Worm (Caenorhabditis elegans) whole organism, L1 larva: ENCODE data around the gene ttll-4.

Experiments used
- C16A3.4 ChIP-seq: fragments of 150-350 bp; optimal IDR thresholded peaks from 2 replicates; lab custom pipeline; 2014; ENCODE audit warnings: missing biosample characterization, missing genetic modification characterization
- F16B12.6 ChIP-seq: fragments of 150-350 bp; optimal IDR thresholded peaks from 2 replicates; lab custom pipeline; 2014; ENCODE audit warnings: missing biosample characterization, missing genetic modification characterization
- Y116A8C.19 ChIP-seq: sonication (generic microtip); optimal IDR thresholded peaks from 2 replicates; lab custom pipeline; 2016; ENCODE audit warnings: missing compliant biosample characterization, missing genetic modification characterization, borderline replicate concordance
- alr-1 ChIP-seq: fragments of 200-800 bp; sonication (Bioruptor generic); optimal IDR thresholded peaks from 2 replicates; lab custom pipeline; 2018; ENCODE audit warnings: borderline replicate concordance, mild to moderate bottlenecking, missing genetic modification characterization, missing compliant biosample characterization
- aly-2 ChIP-seq: fragments of 150-350 bp; optimal IDR thresholded peaks from 2 replicates; lab custom pipeline; 2014; ENCODE audit warnings: missing biosample characterization, missing genetic modification characterization
- ceh-8 ChIP-seq: fragments of 200-800 bp; sonication (Bioruptor generic); optimal IDR thresholded peaks from 2 replicates; lab custom pipeline; 2018; ENCODE audit warnings: mild to moderate bottlenecking, missing genetic modification characterization, moderate library complexity, missing compliant biosample characterization
- ceh-88 ChIP-seq: fragments of 200-800 bp; sonication (Bioruptor generic); IDR thresholded peaks from 2 replicates; pipeline ENCODE4 v1.3.6; 2022; ENCODE audit warnings: missing genetic modification characterization, missing compliant biosample characterization
- ceh-90 ChIP-seq: sonication (generic microtip); optimal IDR thresholded peaks from 2 replicates; lab custom pipeline; 2016; ENCODE audit warnings: missing genetic modification characterization, missing compliant biosample characterization
- dpl-1 ChIP-seq, 3 experiments: fragments of 150-350 bp in 2 of 3; sonication (generic microtip) in 1 of 3; optimal IDR thresholded peaks; 2 replicates each; lab custom pipeline; 2014 to 2017; ENCODE audit warnings: missing biosample characterization in 3 of 3, missing genetic modification characterization in 3 of 3, missing genetic modification reagents in 3 of 3
- dsc-1 ChIP-seq: sonication (generic microtip); optimal IDR thresholded peaks from 2 replicates; lab custom pipeline; 2016; ENCODE audit warnings: mild to moderate bottlenecking, missing genetic modification characterization, missing compliant biosample characterization
- egl-13 ChIP-seq: sonication (generic microtip); optimal IDR thresholded peaks from 2 replicates; lab custom pipeline; 2016; ENCODE audit warnings: missing genotype, missing genetic modification reagents, missing genetic modification characterization, missing compliant biosample characterization
- egl-27 ChIP-seq, 2 experiments: fragments of 150-350 bp in 1 of 2; sonication (generic microtip); optimal IDR thresholded peaks; 3 replicates each; lab custom pipeline; 2017 to 2018; ENCODE audit warnings: missing biosample characterization in 2 of 2, missing genetic modification characterization in 2 of 2, missing genetic modification reagents in 2 of 2
- elt-3 ChIP-seq, 6 experiments: fragments of 150-350 bp in 1 of 6; sonication (generic microtip); optimal IDR thresholded peaks; 2 replicates each; lab custom pipeline; 2017 to 2018; ENCODE audit warnings: missing biosample characterization in 6 of 6, missing genetic modification characterization in 6 of 6, inconsistent platforms in 1 of 6
- fkh-10 ChIP-seq: sonication (generic microtip); optimal IDR thresholded peaks from 2 replicates; lab custom pipeline; 2017; ENCODE audit warnings: missing biosample characterization, missing genetic modification reagents, missing genetic modification characterization
- fkh-8 ChIP-seq: sonication (generic microtip); optimal IDR thresholded peaks from 2 replicates; lab custom pipeline; 2016; ENCODE audit warnings: mild to moderate bottlenecking, missing genetic modification characterization, missing compliant biosample characterization
- hlh-17 ChIP-seq: fragments of 200-800 bp; sonication (Bioruptor generic); optimal IDR thresholded peaks from 2 replicates; lab custom pipeline; 2018; ENCODE audit warnings: missing genetic modification characterization, mild to moderate bottlenecking, missing compliant biosample characterization, moderate library complexity, borderline replicate concordance
- hpl-2 ChIP-seq: fragments of 150-350 bp; optimal IDR thresholded peaks from 2 replicates; lab custom pipeline; 2014; ENCODE audit warnings: missing biosample characterization, missing genetic modification reagents, missing genetic modification characterization
- isw-1 ChIP-seq: fragments of 200-800 bp; sonication (Bioruptor generic); IDR thresholded peaks from 2 replicates; pipeline ENCODE4 v1.3.6; 2022; ENCODE audit warnings: missing genetic modification characterization, missing compliant biosample characterization
- jun-1 ChIP-seq: fragments of 150-350 bp; optimal IDR thresholded peaks from 2 replicates; lab custom pipeline; 2014; ENCODE audit warnings: missing biosample characterization, missing genetic modification reagents, missing genetic modification characterization
- lin-13 ChIP-seq: fragments of 150-350 bp; optimal IDR thresholded peaks from 2 replicates; lab custom pipeline; 2014; ENCODE audit warnings: missing biosample characterization, missing genetic modification reagents, missing genetic modification characterization
- lin-14 ChIP-seq: fragments of 200-800 bp; sonication (Bioruptor generic); optimal IDR thresholded peaks from 2 replicates; lab custom pipeline; 2018; ENCODE audit warnings: mild to moderate bottlenecking, missing genetic modification characterization, moderate library complexity, missing compliant biosample characterization
- lin-35 ChIP-seq, 2 experiments: fragments of 150-350 bp; optimal IDR thresholded peaks; 2 replicates each; lab custom pipeline; 2014; ENCODE audit warnings: missing biosample characterization in 2 of 2, missing genetic modification characterization in 2 of 2, missing genetic modification reagents in 2 of 2
- lir-3 ChIP-seq: sonication (generic microtip); optimal IDR thresholded peaks from 2 replicates; lab custom pipeline; 2016; ENCODE audit warnings: mild to moderate bottlenecking, missing genetic modification characterization, moderate library complexity, missing compliant biosample characterization; ENCODE audit not compliant: poor library complexity
- mab-9 ChIP-seq: fragments of 200-800 bp; sonication (Bioruptor generic); IDR thresholded peaks from 2 replicates; pipeline ENCODE4 v1.3.6; 2022; ENCODE audit warnings: missing genetic modification reagents, missing genetic modification characterization, missing compliant biosample characterization
- mdl-1 ChIP-seq, 2 experiments: fragments of 150-350 bp; optimal IDR thresholded peaks; 2 replicates each; lab custom pipeline; 2014 to 2017; ENCODE audit warnings: missing biosample characterization in 2 of 2, missing genetic modification characterization in 2 of 2, inconsistent platforms in 1 of 2
- mef-2 ChIP-seq: fragments of 150-350 bp; optimal IDR thresholded peaks from 2 replicates; lab custom pipeline; 2014; ENCODE audit warnings: missing biosample characterization, missing genetic modification characterization
- mep-1 ChIP-seq: fragments of 150-350 bp; optimal IDR thresholded peaks from 2 replicates; lab custom pipeline; 2014; ENCODE audit warnings: missing biosample characterization, missing genetic modification characterization
- nhr-12 ChIP-seq: sonication (generic microtip); optimal IDR thresholded peaks from 2 replicates; lab custom pipeline; 2017; ENCODE audit warnings: missing biosample characterization, missing genetic modification characterization
- nhr-19 ChIP-seq: fragments of 200-800 bp; sonication (Bioruptor generic); conservative IDR thresholded peaks from 2 replicates; pipeline ENCODE4 v1.3.6; 2022; ENCODE audit warnings: missing genetic modification characterization, missing compliant biosample characterization
- nhr-20 ChIP-seq: sonication (generic microtip); optimal IDR thresholded peaks from 2 replicates; lab custom pipeline; 2016; ENCODE audit warnings: mild to moderate bottlenecking, missing genetic modification characterization, missing compliant biosample characterization
- nhr-237 ChIP-seq: fragments of 150-350 bp; optimal IDR thresholded peaks from 2 replicates; lab custom pipeline; 2014; ENCODE audit warnings: missing biosample characterization, missing genetic modification characterization
- nhr-28 ChIP-seq: fragments of 150-350 bp; optimal IDR thresholded peaks from 2 replicates; lab custom pipeline; 2014; ENCODE audit warnings: missing biosample characterization, missing genetic modification characterization
- nhr-47 ChIP-seq: sonication (generic microtip); optimal IDR thresholded peaks from 2 replicates; lab custom pipeline; 2016; ENCODE audit warnings: mild to moderate bottlenecking, missing genetic modification characterization, moderate library complexity, missing compliant biosample characterization
- nhr-71 ChIP-seq: sonication (generic microtip); optimal IDR thresholded peaks from 2 replicates; lab custom pipeline; 2016; ENCODE audit warnings: mild to moderate bottlenecking, missing genetic modification characterization, moderate library complexity, missing compliant biosample characterization
- nhr-76 ChIP-seq: sonication (generic microtip); optimal IDR thresholded peaks from 2 replicates; lab custom pipeline; 2017; ENCODE audit warnings: missing biosample characterization, missing genetic modification characterization
- nhr-84 ChIP-seq: sonication (generic microtip); optimal IDR thresholded peaks from 2 replicates; lab custom pipeline; 2017; ENCODE audit warnings: missing biosample characterization, missing genetic modification characterization
- pqm-1 ChIP-seq: sonication (generic microtip); optimal IDR thresholded peaks from 3 replicates; lab custom pipeline; 2017; ENCODE audit warnings: missing biosample characterization, missing genetic modification characterization
- snpc-4 ChIP-seq: fragments of 150-350 bp; optimal IDR thresholded peaks from 2 replicates; lab custom pipeline; 2014; ENCODE audit warnings: missing biosample characterization, missing genetic modification characterization
- snu-23 ChIP-seq: sonication (generic microtip); optimal IDR thresholded peaks from 2 replicates; lab custom pipeline; 2016; ENCODE audit warnings: missing genetic modification characterization, missing compliant biosample characterization
- sup-37 ChIP-seq: fragments of 200-800 bp; sonication (Bioruptor generic); optimal IDR thresholded peaks from 2 replicates; lab custom pipeline; 2018; ENCODE audit warnings: mild to moderate bottlenecking, missing genetic modification characterization, missing compliant biosample characterization
- swsn-7 ChIP-seq: sonication (generic microtip); optimal IDR thresholded peaks from 2 replicates; lab custom pipeline; 2016; ENCODE audit warnings: missing genetic modification characterization, missing compliant biosample characterization
- unc-62 ChIP-seq: fragments of 150-350 bp; optimal IDR thresholded peaks from 2 replicates; lab custom pipeline; 2014; ENCODE audit warnings: missing biosample characterization, missing genetic modification reagents, missing genetic modification characterization
- unc-86 ChIP-seq: sonication (generic microtip); optimal IDR thresholded peaks from 2 replicates; lab custom pipeline; 2016; ENCODE audit warnings: missing genetic modification characterization, missing compliant biosample characterization
- vab-15 ChIP-seq: sonication (generic microtip); optimal IDR thresholded peaks from 2 replicates; lab custom pipeline; 2017; ENCODE audit warnings: missing genotype, mild to moderate bottlenecking, missing genetic modification characterization, missing compliant biosample characterization
- zag-1 ChIP-seq: fragments of 150-350 bp; optimal IDR thresholded peaks from 2 replicates; lab custom pipeline; 2014; ENCODE audit warnings: missing biosample characterization, missing genetic modification characterization
- zip-4 ChIP-seq: fragments of 200-800 bp; sonication (Bioruptor generic); optimal IDR thresholded peaks from 2 replicates; lab custom pipeline; 2018; ENCODE audit warnings: mild to moderate bottlenecking, missing genetic modification characterization, moderate library complexity, missing compliant biosample characterization
- ztf-4 ChIP-seq: fragments of 150-350 bp; optimal IDR thresholded peaks from 2 replicates; lab custom pipeline; 2014; ENCODE audit warnings: missing biosample characterization, missing genetic modification characterization

Gene ttll-4

DNA sequence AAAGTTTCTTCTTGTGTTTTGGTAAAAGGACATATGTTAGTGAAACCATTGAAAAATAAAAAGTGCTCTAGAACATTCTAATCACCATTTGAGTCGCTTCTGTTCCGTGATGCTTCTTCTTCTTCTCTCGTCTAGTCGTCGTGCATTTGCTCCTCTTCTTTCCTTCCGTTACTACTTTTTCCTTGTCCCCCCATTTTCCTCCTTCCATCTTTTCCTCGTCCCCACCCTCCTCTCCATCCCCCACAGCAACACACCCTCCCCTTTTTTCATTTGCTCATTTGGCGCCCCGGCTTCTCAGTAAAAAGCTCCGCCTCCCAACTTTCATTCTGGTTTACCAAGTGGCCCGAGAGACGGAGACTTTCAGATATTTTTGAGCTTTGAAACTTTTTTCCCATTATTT is 27.7 kb downstream of the ttll-4 start (continued):
- TF ChIP-seq zag-1 (tag; lab: Kevin White, UChicago), result no peak
- TF ChIP-seq aly-2 (tag; lab: Kevin White, UChicago), result no peak
- no peak for TF ChIP-seq egl-27 (tag; optimal IDR thresholded peaks at IDR 0.05; lab: Kevin White, UChicago)
- no peak for TF ChIP-seq nhr-76 (tag; lab: Kevin White, UChicago)
- TF ChIP-seq nhr-28 (tag; lab: Kevin White, UChicago), result no peak
- TF ChIP-seq lin-13 (GFP tag; lab: Kevin White, UChicago), result no peak
- TF ChIP-seq ceh-88 (GFP tag; lab: Robert Waterston, UW), result no peak
- no peak for TF ChIP-seq nhr-20 (tag; lab: Kevin White, UChicago)
- no peak for TF ChIP-seq isw-1 (GFP tag; lab: Robert Waterston, UW)
- no peak for TF ChIP-seq jun-1 (tag; lab: Kevin White, UChicago)
- TF ChIP-seq fkh-8, result peak; percentile 73
- TF ChIP-seq hpl-2 (GFP tag; lab: Kevin White, UChicago), result no peak
- TF ChIP-seq elt-3 (tag; optimal IDR thresholded peaks at IDR 0.05; lab: Kevin White, UChicago), result no peak

DNA sequence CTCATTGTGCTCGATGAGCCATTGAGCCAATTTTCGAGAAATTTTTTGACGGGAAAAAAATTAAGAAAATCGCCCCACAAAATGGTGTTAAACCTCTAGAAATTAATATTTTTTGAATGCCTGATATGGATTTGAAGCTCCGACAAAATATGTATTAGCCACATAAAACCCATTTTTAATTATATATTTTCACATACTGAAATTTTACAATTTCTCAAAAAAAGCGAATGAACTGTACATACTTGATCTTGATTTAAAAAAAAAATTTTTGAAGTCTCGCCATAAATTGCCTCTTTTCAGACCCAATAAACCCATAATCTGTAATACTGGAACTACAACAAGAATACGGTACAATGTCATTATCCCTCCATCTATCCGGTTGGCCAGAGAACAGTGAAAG is 28.5 kb downstream of the ttll-4 start, which contains the start of gene nac-3:
TSS of gene nac-3 (plus strand) at position 301 of the 400 bp plus-strand sequence.
- TF ChIP-seq egl-27 (tag; optimal IDR thresholded peaks at IDR 0.05; lab: Kevin White, UChicago) (no peak), nhr-71 (tag; lab: Kevin White, UChicago) (no peak), unc-62 (GFP tag; lab: Kevin White, UChicago) (no peak), nhr-12 (tag; lab: Kevin White, UChicago) (no peak), mep-1 (tag; lab: Kevin White, UChicago) (no peak), snu-23 (GFP tag; lab: Kevin White, UChicago) (no peak), lin-14 (GFP tag; lab: Kevin White, UChicago) (no peak), nhr-84 (tag; lab: Kevin White, UChicago) (no peak), dsc-1 (tag; lab: Kevin White, UChicago) (no peak), nhr-19 (GFP tag; lab: Robert Waterston, UW) (no peak), vab-15 (no peak)
- TF ChIP-seq, all 84 proteins: peak for 0

DNA sequence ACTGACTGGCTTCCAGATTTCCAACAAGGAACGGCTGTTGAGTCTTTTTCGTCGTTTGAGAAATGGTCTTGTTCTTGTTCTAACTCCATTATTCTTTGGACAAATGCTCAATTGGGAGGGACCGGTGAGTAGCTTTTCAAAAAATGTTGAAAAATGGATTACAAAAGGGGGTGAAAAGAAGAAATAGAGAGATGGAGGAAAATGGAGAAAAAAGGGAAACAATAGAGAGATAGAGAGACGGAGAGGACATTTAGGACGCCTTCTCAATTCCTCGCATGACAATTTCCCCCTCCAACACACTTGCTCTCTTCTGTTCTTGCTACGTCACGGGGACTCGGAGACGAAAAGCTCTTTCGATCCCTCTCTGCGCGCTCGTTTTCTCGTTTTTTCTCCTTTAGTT is 29.0 kb downstream of the ttll-4 start:
- TF ChIP-seq ceh-90 (no peak), zip-4 (no peak), jun-1 (tag; lab: Kevin White, UChicago) (no peak), hpl-2 (GFP tag; lab: Kevin White, UChicago) (no peak), lin-35 (GFP tag; optimal IDR thresholded peaks at IDR 0.05; lab: Kevin White, UChicago) (peak in 1 of 2 experiments; percentile 24), egl-27 (tag; optimal IDR thresholded peaks at IDR 0.05; lab: Kevin White, UChicago) (no peak), ceh-8 (peak; percentile 49), hlh-17 (GFP tag; lab: Kevin White, UChicago) (no peak), mdl-1 (tag; optimal IDR thresholded peaks at IDR 0.05; lab: Kevin White, UChicago) (peak in 1 of 2 experiments; percentile 35), pqm-1 (tag; lab: Kevin White, UChicago) (no peak), snpc-4 (tag; lab: Kevin White, UChicago) (peak; percentile 7), nhr-237 (no peak), mef-2 (tag; lab: Kevin White, UChicago) (no peak), alr-1 (tag; lab: Kevin White, UChicago) (no peak), dpl-1 (GFP tag; optimal IDR thresholded peaks at IDR 0.05; lab: Kevin White, UChicago) (peak in 1 of 3 experiments; percentile 5), swsn-7 (tag; lab: Kevin White, UChicago) (peak; percentile 35), fkh-10 (GFP tag; lab: Kevin White, UChicago) (peak; percentile 79), vab-15 (no peak), C16A3.4 (tag; lab: Kevin White, UChicago) (peak; percentile 14), isw-1 (GFP tag; lab: Robert Waterston, UW) (peak; percentile 57), mab-9 (no peak), nhr-12 (tag; lab: Kevin White, UChicago) (no peak), Y116A8C.19 (tag; lab: Kevin White, UChicago) (no peak), egl-13 (tag; lab: Kevin White, UChicago) (peak; percentile 7), lir-3 (tag; lab: Kevin White, UChicago) (peak; percentile 23), unc-86 (tag; lab: Kevin White, UChicago) (peak; percentile 50), nhr-47 (peak; percentile 19), nhr-28 (tag; lab: Kevin White, UChicago) (no peak), lin-13 (GFP tag; lab: Kevin White, UChicago) (no peak), sup-37 (GFP tag; lab: Kevin White, UChicago) (peak; percentile 5), F16B12.6 (tag; lab: Kevin White, UChicago) (no peak), ztf-4 (tag; lab: Kevin White, UChicago) (peak; percentile 42)
